Fruit fly (Drosophila melanogaster) whole organism, wandering third instar larva: ENCODE data around the gene CG43093.

Experiments
- Abd-B ChIP-seq: fragments of >200 bp; optimal IDR thresholded peaks from 2 replicates; lab custom pipeline; 2017; ENCODE audit warnings: missing biosample characterization, missing genetic modification characterization
- CG32264 ChIP-seq: fragments of 200-800 bp; sonication (Bioruptor generic); optimal IDR thresholded peaks from 2 replicates; lab custom pipeline; 2016; ENCODE audit warnings: missing biosample characterization, missing genetic modification characterization
- CG9705 ChIP-seq: fragments of 200-800 bp; sonication (Bioruptor generic); optimal IDR thresholded peaks from 2 replicates; lab custom pipeline; 2018; ENCODE audit warnings: missing biosample characterization, mild to moderate bottlenecking, missing genetic modification characterization
- CrebA ChIP-seq: fragments of 200-800 bp; sonication (Bioruptor generic); optimal IDR thresholded peaks from 2 replicates; lab custom pipeline; 2016; ENCODE audit warnings: missing biosample characterization, mild to moderate bottlenecking, missing genetic modification characterization, borderline replicate concordance
- Dfd ChIP-seq: fragments of >200 bp; optimal IDR thresholded peaks from 2 replicates; lab custom pipeline; 2017; ENCODE audit warnings: missing biosample characterization, missing genetic modification characterization
- Dif ChIP-seq: fragments of 200-275, 200-300 bp; sonication (Bioruptor generic); optimal IDR thresholded peaks from 2 replicates; lab custom pipeline; 2018; ENCODE audit warnings: missing biosample characterization, missing genetic modification characterization; ENCODE audit not compliant: partially characterized antibody
- GATAd ChIP-seq: sonication (Bioruptor generic); optimal IDR thresholded peaks from 2 replicates; lab custom pipeline; 2016; ENCODE audit warnings: missing biosample characterization, missing genetic modification characterization
- HLH106 ChIP-seq: fragments of 200-800 bp; optimal IDR thresholded peaks from 3 replicates; lab custom pipeline; 2019; ENCODE audit warnings: missing biosample characterization, mild to moderate bottlenecking, missing genetic modification characterization, moderate library complexity
- Hnf4 ChIP-seq: fragments of 200-800 bp; sonication (Bioruptor generic); optimal IDR thresholded peaks from 2 replicates; lab custom pipeline; 2016; ENCODE audit warnings: missing biosample characterization, mild to moderate bottlenecking, missing genetic modification characterization
- Hr78 ChIP-seq: fragments of >200 bp; optimal IDR thresholded peaks from 2 replicates; lab custom pipeline; 2017; ENCODE audit warnings: missing biosample characterization, missing genetic modification characterization
- Hr83 ChIP-seq: fragments of 200-300 bp; sonication (Bioruptor generic); optimal IDR thresholded peaks from 2 replicates; lab custom pipeline; 2016; ENCODE audit warnings: missing biosample characterization, mild to moderate bottlenecking, missing genetic modification characterization, moderate library complexity; ENCODE audit not compliant: poor library complexity, severe bottlenecking
- Jra ChIP-seq: sonication (Bioruptor generic); optimal IDR thresholded peaks from 2 replicates; lab custom pipeline; 2016; ENCODE audit warnings: missing biosample characterization, missing genetic modification characterization
- Mio ChIP-seq: sonication (Bioruptor generic); optimal IDR thresholded peaks from 2 replicates; lab custom pipeline; 2016; ENCODE audit warnings: missing biosample characterization, missing genetic modification characterization
- N ChIP-seq: fragments of >200 bp; optimal IDR thresholded peaks from 2 replicates; lab custom pipeline; 2018; ENCODE audit warnings: missing biosample characterization, missing external identifiers, missing genetic modification characterization
- OdsH ChIP-seq: fragments of 200-800 bp; sonication (Bioruptor generic); optimal IDR thresholded peaks from 2 replicates; lab custom pipeline; 2016; ENCODE audit warnings: missing biosample characterization, mild to moderate bottlenecking, missing genetic modification characterization
- Rel ChIP-seq, 2 experiments: fragments of 200-800 bp; sonication (Bioruptor generic) in 1 of 2; optimal IDR thresholded peaks; 2 replicates in 1 of 2; 3 replicates in 1 of 2; lab custom pipeline; 2016 to 2019; ENCODE audit warnings: mild to moderate bottlenecking in 2 of 2, missing biosample characterization in 2 of 2, missing genetic modification characterization in 2 of 2, moderate library complexity in 1 of 2
- Sp1 ChIP-seq: fragments of 200-800 bp; sonication (Bioruptor generic); optimal IDR thresholded peaks from 3 replicates; lab custom pipeline; 2019; ENCODE audit warnings: missing biosample characterization, mild to moderate bottlenecking, missing genetic modification characterization, moderate library complexity
- Vsx2 ChIP-seq: fragments of 200-300, 225-300 bp; sonication (Bioruptor generic); optimal IDR thresholded peaks from 2 replicates; lab custom pipeline; 2018; ENCODE audit warnings: missing biosample characterization, missing genetic modification characterization; ENCODE audit not compliant: partially characterized antibody
- br ChIP-seq: fragments of 200-800 bp; sonication (Bioruptor generic); optimal IDR thresholded peaks from 2 replicates; lab custom pipeline; 2016; ENCODE audit warnings: missing biosample characterization, missing genetic modification characterization
- brk ChIP-seq: fragments of 200-800 bp; sonication (Bioruptor generic); optimal IDR thresholded peaks from 2 replicates; lab custom pipeline; 2016; ENCODE audit warnings: missing biosample characterization, mild to moderate bottlenecking, missing genetic modification characterization
- dmrt93B ChIP-seq: fragments of 200-800 bp; sonication (Bioruptor generic); optimal IDR thresholded peaks from 2 replicates; lab custom pipeline; 2018; ENCODE audit warnings: missing biosample characterization, mild to moderate bottlenecking, missing genetic modification characterization
- dsf ChIP-seq: sonication (Bioruptor generic); optimal IDR thresholded peaks from 2 replicates; lab custom pipeline; 2016; ENCODE audit warnings: missing biosample characterization, missing genetic modification characterization, borderline replicate concordance
- ey ChIP-seq: fragments of 200-800 bp; sonication (Bioruptor generic); optimal IDR thresholded peaks from 2 replicates; lab custom pipeline; 2016; ENCODE audit warnings: missing biosample characterization, missing genetic modification characterization
- foxo ChIP-seq, 2 experiments: fragments of 200-800 bp; sonication (Bioruptor generic); optimal IDR thresholded peaks; 2 replicates in 1 of 2; 3 replicates in 1 of 2; lab custom pipeline; 2016 to 2017; ENCODE audit warnings: missing biosample characterization in 2 of 2, missing genetic modification characterization in 2 of 2
- fru ChIP-seq: fragments of 200-800 bp; sonication (Bioruptor generic); optimal IDR thresholded peaks from 3 replicates; lab custom pipeline; 2016; ENCODE audit warnings: missing biosample characterization, mild to moderate bottlenecking, missing genetic modification characterization
- h ChIP-seq: fragments of 200-800 bp; sonication (Bioruptor generic); optimal IDR thresholded peaks from 3 replicates; lab custom pipeline; 2016; ENCODE audit warnings: missing biosample characterization, mild to moderate bottlenecking, missing genetic modification characterization
- lola ChIP-seq: fragments of >200 bp; optimal IDR thresholded peaks from 2 replicates; lab custom pipeline; 2017; ENCODE audit warnings: missing biosample characterization, missing genetic modification characterization
- pan ChIP-seq: fragments of >200 bp; optimal IDR thresholded peaks from 2 replicates; lab custom pipeline; 2017
- psq ChIP-seq: fragments of 200-800 bp; sonication (Bioruptor generic); optimal IDR thresholded peaks from 3 replicates; lab custom pipeline; 2017; ENCODE audit warnings: missing biosample characterization, mild to moderate bottlenecking, missing genetic modification characterization, moderate library complexity
- rgr ChIP-seq: fragments of 200-800 bp; sonication (Bioruptor generic); optimal IDR thresholded peaks from 3 replicates; lab custom pipeline; 2016; ENCODE audit warnings: missing biosample characterization, mild to moderate bottlenecking, missing genetic modification characterization
- sage ChIP-seq: fragments of 200-800 bp; sonication (Bioruptor generic); optimal IDR thresholded peaks from 2 replicates; lab custom pipeline; 2016; ENCODE audit warnings: missing biosample characterization, mild to moderate bottlenecking, missing genetic modification characterization
- sv ChIP-seq: fragments of 200-800 bp; sonication (Bioruptor generic); optimal IDR thresholded peaks from 3 replicates; lab custom pipeline; 2016; ENCODE audit warnings: missing biosample characterization, missing genetic modification characterization
- tai ChIP-seq: sonication (Bioruptor generic); optimal IDR thresholded peaks from 2 replicates; lab custom pipeline; 2016; ENCODE audit warnings: missing biosample characterization, missing genetic modification characterization

Gene CG43093

dm6 chr3R:22753600-22753894, 16.6 kb downstream of the CG43093 start:
- TF ChIP-seq Jra (GFP tag; lab: Kevin White, UChicago): no peak
- no peak for TF ChIP-seq pan (lab: Kevin White, UChicago)
- no peak for TF ChIP-seq CG9705
- TF ChIP-seq Rel (GFP tag; optimal IDR thresholded peaks at IDR 0.05; lab: Kevin White, UChicago): no peak
- TF ChIP-seq Rel (tag; optimal IDR thresholded peaks at IDR 0.05; lab: Kevin White, UChicago): peak; percentile 33
- peak; percentile 6 for TF ChIP-seq Hr83

dm6 chr3R:22752929-22753328, 17.2 kb downstream of the CG43093 start:
- TF ChIP-seq ey (GFP tag; lab: Kevin White, UChicago): no peak

- TF ChIP-seq sage (no peak), brk (GFP tag; lab: Kevin White, UChicago) (no peak), Hr78 (GFP tag; lab: Kevin White, UChicago) (no peak), lola (no peak), rgr (GFP tag; lab: Kevin White, UChicago) (no peak), ey (GFP tag; lab: Kevin White, UChicago) (no peak), Dfd (no peak), Dif (no peak)
Observed at dm6 chr3R:22751698-22752097, 18.4 kb downstream of the CG43093 start.

- TF ChIP-seq ey (GFP tag; lab: Kevin White, UChicago) (peak; percentile 5), N (peak; percentile 6), rgr (GFP tag; lab: Kevin White, UChicago) (peak; percentile 11), CrebA (no peak)
Observed at dm6 chr3R:22751111-22751510, 19.0 kb downstream of the CG43093 start.

- TF ChIP-seq Hr83: peak; percentile 82
- TF ChIP-seq ey (GFP tag; lab: Kevin White, UChicago): peak; percentile 86
- no peak for TF ChIP-seq Hnf4 (GFP tag; lab: Kevin White, UChicago)
- no peak for TF ChIP-seq N
- TF ChIP-seq psq: peak; percentile 64
- peak; percentile 83 for TF ChIP-seq Sp1 (GFP tag; lab: Kevin White, UChicago)
- no peak for TF ChIP-seq Hr78 (GFP tag; lab: Kevin White, UChicago)
- peak; percentile 78 for TF ChIP-seq CG9705
- no peak for TF ChIP-seq Mio (GFP tag; lab: Kevin White, UChicago)
- peak; percentile 89 for TF ChIP-seq rgr (GFP tag; lab: Kevin White, UChicago)
- peak; percentile 8 for TF ChIP-seq h (GFP tag; lab: Kevin White, UChicago)
- peak; percentile 86 for TF ChIP-seq fru (GFP tag; lab: Kevin White, UChicago)
- TF ChIP-seq Abd-B (GFP tag; lab: Kevin White, UChicago): no peak
- TF ChIP-seq OdsH (GFP tag; lab: Kevin White, UChicago): peak; percentile 65
- peak; percentile 85 for TF ChIP-seq br (GFP tag; lab: Kevin White, UChicago)
- TF ChIP-seq dsf (GFP tag; lab: Kevin White, UChicago): no peak
- no peak for TF ChIP-seq CG32264 (GFP tag; lab: Kevin White, UChicago)
- peak; percentile 86 for TF ChIP-seq HLH106
- TF ChIP-seq sv (GFP tag; lab: Kevin White, UChicago): peak; percentile 69
- TF ChIP-seq Rel (GFP tag; optimal IDR thresholded peaks at IDR 0.05; lab: Kevin White, UChicago): no peak
- peak; percentile 56 for TF ChIP-seq Rel (tag; optimal IDR thresholded peaks at IDR 0.05; lab: Kevin White, UChicago)
- TF ChIP-seq Vsx2 (GFP tag; lab: Kevin White, UChicago): no peak
- peak; percentile 59 to 90 for TF ChIP-seq foxo (GFP tag; optimal IDR thresholded peaks at IDR 0.05; lab: Kevin White, UChicago)
- peak; percentile 49 for TF ChIP-seq GATAd (GFP tag; lab: Kevin White, UChicago)
- TF ChIP-seq, all 38 proteins: peak for 15
Observed at dm6 chr3R:22750534-22750947, 19.6 kb downstream of the CG43093 start, which contains the start of the genes rumi, CG7029 and Usp12-46. rumi (minus strand) TSS chr3R:22750597. CG7029 (plus strand) TSS chr3R:22750901. Usp12-46 (plus strand) TSS chr3R:22750901.

dm6 chr3R:22750039-22750438, 20.1 kb downstream of the CG43093 start:
- TF ChIP-seq CG32264 (GFP tag; lab: Kevin White, UChicago) (no peak), rgr (GFP tag; lab: Kevin White, UChicago) (no peak), lola (no peak), brk (GFP tag; lab: Kevin White, UChicago) (no peak), Mio (GFP tag; lab: Kevin White, UChicago) (no peak), Sp1 (GFP tag; lab: Kevin White, UChicago) (no peak), N (no peak), Rel (GFP tag; optimal IDR thresholded peaks at IDR 0.05; lab: Kevin White, UChicago) (no peak), Rel (tag; optimal IDR thresholded peaks at IDR 0.05; lab: Kevin White, UChicago) (no peak), psq (no peak), Dfd (no peak), sage (no peak), fru (GFP tag; lab: Kevin White, UChicago) (no peak), foxo (GFP tag; optimal IDR thresholded peaks at IDR 0.05; lab: Kevin White, UChicago) (no peak), Vsx2 (GFP tag; lab: Kevin White, UChicago) (no peak), GATAd (GFP tag; lab: Kevin White, UChicago) (no peak), tai (GFP tag; lab: Kevin White, UChicago) (no peak), h (GFP tag; lab: Kevin White, UChicago) (no peak), HLH106 (no peak), dmrt93B (GFP tag; lab: Kevin White, UChicago) (no peak)
